Worm (Caenorhabditis elegans): Measurements from ENCODE around the gene sto-5.

- TF ChIP-seq lin-39 (tag; optimal IDR thresholded peaks at IDR 0.05) = no peak
- TF ChIP-seq zag-1 (tag; optimal IDR thresholded peaks at IDR 0.05) = no peak
Observed at ce11 chrX:16813606-16814330, 11.5 kb downstream of the sto-5 start, which contains the start of gene cas-1.
